Fruit fly (Drosophila melanogaster) whole organism, embryonic: ENCODE measurements around the gene Dif.

ENCODE experiments used
- CG10209 ChIP-seq: fragments of 200-800 bp; sonication (Bioruptor generic); optimal IDR thresholded peaks from 3 replicates; lab custom pipeline; 2017; ENCODE audit warnings: missing biosample characterization, mild to moderate bottlenecking, missing genetic modification characterization, missing genetic modification reagents
- CG10462 ChIP-seq: fragments of 200-800 bp; sonication (Bioruptor generic); optimal IDR thresholded peaks from 2 replicates; lab custom pipeline; 2016; ENCODE audit warnings: missing biosample characterization, missing genetic modification characterization
- CG11696 ChIP-seq: fragments of 200-800 bp; sonication (Bioruptor generic); IDR thresholded peaks from 2 replicates; pipeline ENCODE4 v1.3.6; 2022; ENCODE audit warnings: missing biosample characterization, missing genetic modification characterization
- CG12659 ChIP-seq: fragments of 200-800 bp; sonication (Bioruptor generic); optimal IDR thresholded peaks from 3 replicates; lab custom pipeline; 2017; ENCODE audit warnings: mild to moderate bottlenecking, missing biosample characterization, missing genetic modification reagents, missing genetic modification characterization
- CG15479 ChIP-seq: fragments of 200-800 bp; sonication (Bioruptor generic); optimal IDR thresholded peaks from 3 replicates; lab custom pipeline; 2019; ENCODE audit warnings: missing biosample characterization, mild to moderate bottlenecking, missing genetic modification characterization, moderate library complexity
- CG6254 ChIP-seq: fragments of 200-800 bp; sonication (Bioruptor generic); optimal IDR thresholded peaks from 3 replicates; lab custom pipeline; 2017; ENCODE audit warnings: mild to moderate bottlenecking, missing biosample characterization, missing genetic modification reagents, missing genetic modification characterization
- D19B ChIP-seq: fragments of 200-800 bp; sonication (Bioruptor generic); optimal IDR thresholded peaks from 2 replicates; lab custom pipeline; 2017; ENCODE audit warnings: missing biosample characterization, mild to moderate bottlenecking, missing genetic modification characterization
- Gug ChIP-seq: fragments of 200-800 bp; sonication (Bioruptor generic); IDR thresholded peaks from 4 replicates; pipeline ENCODE4 v1.3.6; 2022; ENCODE audit warnings: missing biosample characterization, missing genetic modification characterization
- HLH54F ChIP-seq: fragments of 200-800 bp; sonication (Bioruptor generic); optimal IDR thresholded peaks from 3 replicates; lab custom pipeline; 2016; ENCODE audit warnings: missing biosample characterization, missing genetic modification characterization
- trh ChIP-seq: fragments of 200-800 bp; sonication (Bioruptor generic); optimal IDR thresholded peaks from 2 replicates; lab custom pipeline; 2016; ENCODE audit warnings: missing biosample characterization, missing genetic modification characterization
- z ChIP-seq: fragments of 200-800 bp; sonication (Bioruptor generic); IDR thresholded peaks from 3 replicates; pipeline ENCODE4 v1.3.6; 2022; ENCODE audit warnings: missing biosample characterization, missing genetic modification characterization

DNA sequence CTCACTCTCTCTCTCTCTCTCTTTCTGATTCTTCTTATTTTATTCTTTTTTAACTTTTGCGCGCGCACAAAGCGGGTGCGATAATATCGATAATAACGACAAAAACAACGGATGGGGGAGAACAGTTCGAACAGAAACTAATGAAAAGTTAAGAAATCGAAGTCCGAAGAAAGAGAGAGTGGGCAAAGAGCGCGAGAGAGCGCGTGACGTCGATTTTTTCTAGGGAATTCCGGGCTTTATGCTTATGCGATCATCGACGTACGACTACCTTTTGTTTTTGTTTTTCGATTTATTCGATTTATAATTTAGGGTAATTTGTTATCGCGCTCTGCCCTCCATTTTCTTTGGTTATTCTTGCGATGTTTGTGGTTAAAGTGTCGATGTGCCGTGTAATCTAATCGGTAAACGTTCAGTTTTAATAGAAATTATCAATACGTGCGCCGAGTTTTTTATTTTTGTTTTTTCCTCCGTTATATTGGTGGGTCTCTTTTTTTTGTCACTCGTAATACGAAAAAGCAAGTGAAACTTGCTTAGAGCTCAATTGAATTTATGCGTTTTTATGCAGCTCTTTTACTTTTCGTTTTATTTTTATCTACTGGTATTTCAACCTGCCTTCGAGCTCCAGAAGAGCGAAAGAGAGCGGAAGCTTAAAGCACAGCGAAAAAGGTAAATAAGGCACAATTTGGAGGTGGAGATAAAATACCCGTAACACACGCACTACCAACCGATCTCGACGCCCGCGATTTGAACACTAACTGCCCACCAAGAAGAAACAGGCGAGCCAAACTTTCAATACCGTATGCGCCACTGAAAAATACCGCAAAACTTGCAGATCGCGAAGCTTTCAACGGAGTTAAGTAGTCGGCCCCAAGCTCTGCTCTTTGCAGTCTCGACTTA lies 16.9 kb upstream of the Dif start, which contains the start of gene dl:
- TF ChIP-seq HLH54F (no peak), Gug (GFP tag; lab: Robert Waterston, UW) (no peak), CG12659 (GFP tag; lab: Kevin White, UChicago) (peak; percentile 6), CG10209 (GFP tag; lab: Kevin White, UChicago) (no peak), trh (GFP tag; lab: Kevin White, UChicago) (no peak), CG6254 (GFP tag; lab: Kevin White, UChicago) (no peak), CG11696 (GFP tag; lab: Robert Waterston, UW) (0 out of 2 replicates have a peak, but pooled peaks have one; percentile 30), z (GFP tag; lab: Robert Waterston, UW) (no peak), CG15479 (no peak), CG10462 (no peak), D19B (GFP tag; lab: Kevin White, UChicago) (peak; percentile 84)
